Fruit fly (Drosophila melanogaster) whole organism, adult: ENCODE results near the gene Samuel.

Source experiments
- CG11617 ChIP-seq: fragments of 200-800 bp; sonication (Bioruptor generic); optimal IDR thresholded peaks from 2 replicates; lab custom pipeline; 2017; ENCODE audit warnings: mild to moderate bottlenecking, missing biosample characterization, missing genetic modification reagents, missing genetic modification characterization
- CG1620 ChIP-seq: fragments of 200-800 bp; sonication (Bioruptor generic); optimal IDR thresholded peaks from 2 replicates; lab custom pipeline; 2016; ENCODE audit warnings: missing biosample characterization, missing genetic modification characterization
- CG33017 ChIP-seq: fragments of 200-800 bp; sonication (Bioruptor generic); optimal IDR thresholded peaks from 2 replicates; lab custom pipeline; 2018; ENCODE audit warnings: missing biosample characterization, mild to moderate bottlenecking, missing genetic modification characterization, moderate library complexity
- CG7045 ChIP-seq: fragments of 200-800 bp; sonication (Bioruptor generic); optimal IDR thresholded peaks from 2 replicates; lab custom pipeline; 2017; ENCODE audit warnings: missing biosample characterization, mild to moderate bottlenecking, missing genetic modification characterization
- Mnt ChIP-seq: fragments of 200-800 bp; sonication (Bioruptor generic); optimal IDR thresholded peaks from 2 replicates; lab custom pipeline; 2016; ENCODE audit warnings: missing biosample characterization, mild to moderate bottlenecking, missing genetic modification characterization
- bab1 ChIP-seq: fragments of 200-800 bp; sonication (Bioruptor generic); optimal IDR thresholded peaks from 3 replicates; lab custom pipeline; 2019; ENCODE audit warnings: missing biosample characterization, mild to moderate bottlenecking, missing genetic modification characterization, moderate library complexity
- cic ChIP-seq: fragments of 200-800 bp; sonication (Bioruptor generic); optimal IDR thresholded peaks from 2 replicates; lab custom pipeline; 2017; ENCODE audit warnings: missing biosample characterization, mild to moderate bottlenecking, missing genetic modification characterization, moderate library complexity
- kay ChIP-seq: fragments of 200-800 bp; sonication (Bioruptor generic); peaks from one replicate; lab custom pipeline; 2016; ENCODE audit warnings: missing biosample characterization, missing genetic modification characterization, borderline replicate concordance

DNA sequence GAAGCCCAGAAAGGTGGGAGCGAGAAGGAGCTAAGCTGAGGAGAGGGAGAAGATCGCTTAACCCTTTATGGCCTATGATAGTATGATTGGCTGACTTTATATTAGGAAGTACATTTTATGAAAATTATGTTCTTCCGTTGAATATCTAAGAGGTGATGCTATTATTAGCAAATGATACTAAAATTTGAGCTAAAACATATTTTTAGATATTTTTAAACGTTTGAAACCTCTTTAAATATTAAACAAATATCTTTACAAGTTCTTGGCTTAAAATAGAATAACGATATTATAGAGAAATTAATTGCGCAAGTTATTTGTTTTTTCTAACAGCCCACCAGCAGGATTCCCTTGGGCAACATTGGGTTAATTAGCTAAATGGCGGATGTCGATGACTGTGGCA, 2.7 kb upstream of the Samuel start:
- no peak for TF ChIP-seq kay
- TF ChIP-seq Mnt (GFP tag; lab: Kevin White, UChicago) = no peak
- TF ChIP-seq CG33017 (tag; lab: Kevin White, UChicago) = no peak
- TF ChIP-seq CG11617 (GFP tag; lab: Kevin White, UChicago) = no peak
- TF ChIP-seq bab1 (GFP tag; lab: Kevin White, UChicago) = no peak
- TF ChIP-seq CG1620 (GFP tag; lab: Kevin White, UChicago) = no peak
- TF ChIP-seq CG7045 (GFP tag; lab: Kevin White, UChicago) = no peak
- no peak for TF ChIP-seq cic (GFP tag; lab: Kevin White, UChicago)
